Fruit fly (Drosophila melanogaster) S2 (cell line): ENCODE data around the gene CG34337.

Source experiments
- CG8478 ChIP-seq: fragments of >200 bp; optimal IDR thresholded peaks from 2 replicates; lab custom pipeline; 2018
- CTCF ChIP-seq, 2 experiments: fragments of >200 bp; optimal IDR thresholded peaks; 2 replicates each; lab custom pipeline; 2018

dm6 chrX:7417875-7418274 lies 822 bp downstream of the CG34337 start:
- TF ChIP-seq CG8478 (no peak), CTCF (optimal IDR thresholded peaks at IDR 0.05; lab: Kevin White, UChicago) (no peak)
